Worm (Caenorhabditis elegans) whole organism, early embryonic: ENCODE results near the gene C39B5.10.

Experiments used
- B0310.2 ChIP-seq: sonication (generic microtip); optimal IDR thresholded peaks from 2 replicates; lab custom pipeline; 2016; ENCODE audit warnings: mild to moderate bottlenecking, missing genetic modification characterization, missing compliant biosample characterization
- F13C5.2 ChIP-seq: sonication (generic microtip); optimal IDR thresholded peaks from 2 replicates; lab custom pipeline; 2017; ENCODE audit warnings: mild to moderate bottlenecking, missing genetic modification characterization, inconsistent platforms, missing compliant biosample characterization
- aly-1 ChIP-seq: sonication (generic microtip); optimal IDR thresholded peaks from 2 replicates; lab custom pipeline; 2016; ENCODE audit warnings: missing genetic modification characterization, missing compliant biosample characterization
- ama-1 ChIP-seq: fragments of 150-350 bp; optimal IDR thresholded peaks from 2 replicates; lab custom pipeline; 2014
- ceh-13 ChIP-seq: fragments of 200-800 bp; sonication (Bioruptor generic); optimal IDR thresholded peaks from 2 replicates; lab custom pipeline; 2018; ENCODE audit warnings: mild to moderate bottlenecking, missing genetic modification characterization, missing compliant biosample characterization
- ceh-36 ChIP-seq: sonication (generic microtip); optimal IDR thresholded peaks from 2 replicates; lab custom pipeline; 2016; ENCODE audit warnings: missing genetic modification characterization, inconsistent platforms, missing compliant biosample characterization
- ets-7 ChIP-seq: sonication (generic microtip); optimal IDR thresholded peaks from 2 replicates; lab custom pipeline; 2016; ENCODE audit warnings: missing genotype, missing genetic modification characterization, missing compliant biosample characterization
- flt-1 ChIP-seq: fragments of 200-800 bp; sonication (Bioruptor generic); IDR thresholded peaks from 2 replicates; pipeline ENCODE4 v1.3.6; 2022; ENCODE audit warnings: missing genetic modification characterization, missing compliant biosample characterization
- hmbx-1 ChIP-seq: sonication (generic microtip); optimal IDR thresholded peaks from 2 replicates; lab custom pipeline; 2016; ENCODE audit warnings: mild to moderate bottlenecking, missing genetic modification characterization, missing compliant biosample characterization
- hmg-4 ChIP-seq: fragments of 200-800 bp; sonication (Bioruptor generic); optimal IDR thresholded peaks from 2 replicates; lab custom pipeline; 2018; ENCODE audit warnings: mild to moderate bottlenecking, missing genetic modification characterization, missing compliant biosample characterization
- hnd-1 ChIP-seq: sonication (generic microtip); optimal IDR thresholded peaks from 2 replicates; lab custom pipeline; 2016; ENCODE audit warnings: missing genetic modification characterization, missing compliant biosample characterization
- pes-1 ChIP-seq: fragments of 200-800 bp; sonication (Bioruptor generic); IDR thresholded peaks from 2 replicates; pipeline ENCODE4 v1.3.6; 2022; ENCODE audit warnings: missing genetic modification reagents, missing genetic modification characterization, missing compliant biosample characterization
- scrt-1 ChIP-seq: fragments of 200-800 bp; sonication (Bioruptor generic); IDR thresholded peaks from 2 replicates; pipeline ENCODE4 v1.3.6; 2022; ENCODE audit warnings: missing genetic modification characterization, missing compliant biosample characterization
- sea-1 ChIP-seq: fragments of 200-800 bp; sonication (Bioruptor generic); conservative IDR thresholded peaks from 2 replicates; pipeline ENCODE4 v1.3.6; 2022; ENCODE audit warnings: missing genetic modification characterization, missing compliant biosample characterization
- tbx-11 ChIP-seq: fragments of 200-800 bp; sonication (Bioruptor generic); IDR thresholded peaks from 2 replicates; pipeline ENCODE4 v1.3.6; 2022; ENCODE audit warnings: missing genetic modification characterization, missing compliant biosample characterization
- tbx-37 ChIP-seq: fragments of 200-800 bp; sonication (Bioruptor generic); conservative IDR thresholded peaks from 2 replicates; pipeline ENCODE4 v1.3.6; 2022; ENCODE audit warnings: missing genetic modification reagents, missing genetic modification characterization, missing compliant biosample characterization
- tra-4 ChIP-seq: sonication (generic microtip); optimal IDR thresholded peaks from 2 replicates; lab custom pipeline; 2017; ENCODE audit warnings: missing genetic modification characterization, missing compliant biosample characterization

C39B5.10 gene

ce11 chrIII:2258863-2259262, 19.4 kb upstream of the C39B5.10 start, which contains the start of gene fbxa-43:
Gene fbxa-43, minus strand, starts transcription at chrIII:2258963.
- TF ChIP-seq ceh-13 (GFP tag; lab: Kevin White, UChicago) (no peak), flt-1 (no peak), hmg-4 (no peak), aly-1 (no peak), hmbx-1 (tag; lab: Kevin White, UChicago) (no peak), F13C5.2 (tag; lab: Kevin White, UChicago) (no peak), ama-1 (no peak), ceh-36 (tag; lab: Kevin White, UChicago) (no peak), tbx-37 (GFP tag; lab: Robert Waterston, UW) (no peak), sea-1 (GFP tag; lab: Robert Waterston, UW) (no peak), scrt-1 (GFP tag; lab: Robert Waterston, UW) (no peak), pes-1 (no peak), tra-4 (tag; lab: Kevin White, UChicago) (no peak), tbx-11 (GFP tag; lab: Robert Waterston, UW) (no peak), hnd-1 (no peak), B0310.2 (tag; lab: Kevin White, UChicago) (no peak)

ce11 chrIII:2255522-2255921, 16.1 kb upstream of the C39B5.10 start, which contains the start of gene fbxa-71:
Gene fbxa-71, plus strand, starts transcription at chrIII:2255822.
- TF ChIP-seq scrt-1 (GFP tag; lab: Robert Waterston, UW) (no peak), ceh-13 (GFP tag; lab: Kevin White, UChicago) (no peak), aly-1 (no peak), tbx-37 (GFP tag; lab: Robert Waterston, UW) (no peak), hmbx-1 (tag; lab: Kevin White, UChicago) (no peak), ets-7 (tag; lab: Kevin White, UChicago) (no peak), hmg-4 (no peak), pes-1 (no peak), tra-4 (tag; lab: Kevin White, UChicago) (no peak), sea-1 (GFP tag; lab: Robert Waterston, UW) (no peak), hnd-1 (no peak), tbx-11 (GFP tag; lab: Robert Waterston, UW) (no peak), F13C5.2 (tag; lab: Kevin White, UChicago) (no peak), ceh-36 (tag; lab: Kevin White, UChicago) (no peak)

ce11 chrIII:2253027-2253499, 13.6 kb upstream of the C39B5.10 start, which contains the start of gene fbxa-73:
Gene fbxa-73, plus strand, starts transcription at chrIII:2253449.
- TF ChIP-seq scrt-1 (GFP tag; lab: Robert Waterston, UW) (no peak), hnd-1 (no peak), B0310.2 (tag; lab: Kevin White, UChicago) (no peak), tra-4 (tag; lab: Kevin White, UChicago) (no peak), pes-1 (no peak), hmg-4 (no peak), ceh-13 (GFP tag; lab: Kevin White, UChicago) (no peak), hmbx-1 (tag; lab: Kevin White, UChicago) (no peak), tbx-11 (GFP tag; lab: Robert Waterston, UW) (no peak), ets-7 (tag; lab: Kevin White, UChicago) (no peak), F13C5.2 (tag; lab: Kevin White, UChicago) (no peak), flt-1 (no peak)

- TF ChIP-seq tra-4 (tag; lab: Kevin White, UChicago): no peak
- TF ChIP-seq sea-1 (GFP tag; lab: Robert Waterston, UW): no peak
- no peak for TF ChIP-seq hmbx-1 (tag; lab: Kevin White, UChicago)
- TF ChIP-seq B0310.2 (tag; lab: Kevin White, UChicago): no peak
- TF ChIP-seq hnd-1: no peak
These were observed 11.9 kb upstream of the C39B5.10 start, which contains the start of gene fbxa-7 for ce11 chrIII:2251348-2251747. Gene fbxa-7, minus strand, starts transcription at chrIII:2251448.

ce11 chrIII:2245727-2246126, 6.3 kb upstream of the C39B5.10 start, which contains the start of gene srd-67:
Gene srd-67, minus strand, starts transcription at chrIII:2245827.
- TF ChIP-seq hnd-1 (no peak), ama-1 (no peak)

ce11 chrIII:2243617-2244016, 4.2 kb upstream of the C39B5.10 start:
- TF ChIP-seq B0310.2 (tag; lab: Kevin White, UChicago): no peak
- TF ChIP-seq pes-1: no peak
- no peak for TF ChIP-seq ceh-36 (tag; lab: Kevin White, UChicago)
- no peak for TF ChIP-seq tbx-11 (GFP tag; lab: Robert Waterston, UW)
- no peak for TF ChIP-seq F13C5.2 (tag; lab: Kevin White, UChicago)
- TF ChIP-seq sea-1 (GFP tag; lab: Robert Waterston, UW): no peak
- TF ChIP-seq aly-1: no peak
- no peak for TF ChIP-seq tbx-37 (GFP tag; lab: Robert Waterston, UW)
- TF ChIP-seq ets-7 (tag; lab: Kevin White, UChicago): no peak
- TF ChIP-seq flt-1: no peak
- no peak for TF ChIP-seq tra-4 (tag; lab: Kevin White, UChicago)
- TF ChIP-seq scrt-1 (GFP tag; lab: Robert Waterston, UW): no peak
- no peak for TF ChIP-seq hnd-1
- TF ChIP-seq ceh-13 (GFP tag; lab: Kevin White, UChicago): no peak
- no peak for TF ChIP-seq ama-1
- TF ChIP-seq hmbx-1 (tag; lab: Kevin White, UChicago): no peak

- TF ChIP-seq pes-1 (no peak), hnd-1 (no peak), scrt-1 (GFP tag; lab: Robert Waterston, UW) (no peak), sea-1 (GFP tag; lab: Robert Waterston, UW) (no peak), tra-4 (tag; lab: Kevin White, UChicago) (no peak), F13C5.2 (tag; lab: Kevin White, UChicago) (no peak), flt-1 (no peak), hmbx-1 (tag; lab: Kevin White, UChicago) (no peak), ceh-13 (GFP tag; lab: Kevin White, UChicago) (no peak), tbx-37 (GFP tag; lab: Robert Waterston, UW) (no peak), aly-1 (no peak), ceh-36 (tag; lab: Kevin White, UChicago) (no peak), hmg-4 (no peak)
These were observed 1.0 kb upstream of the C39B5.10 start, which contains the start of gene srz-56 for ce11 chrIII:2240471-2240870. Gene srz-56, plus strand, starts transcription at chrIII:2240771.
